Fruit fly (Drosophila melanogaster) whole organism, embryonic: ENCODE data around the gene sea.

ENCODE experiments used
- Ada2b ChIP-seq: fragments of 200-800 bp; sonication (Bioruptor generic); IDR thresholded peaks from 2 replicates; pipeline ENCODE4 v1.3.6; 2022; ENCODE audit warnings: missing biosample characterization, missing genetic modification characterization
- Bgb ChIP-seq: fragments of 200-800 bp; sonication (Bioruptor generic); IDR thresholded peaks from 2 replicates; pipeline ENCODE4 v1.3.6; 2022; ENCODE audit warnings: missing biosample characterization, missing genetic modification characterization; ENCODE audit not compliant: partially characterized antibody
- CG10565 ChIP-seq: fragments of 200-800 bp; sonication (Bioruptor generic); optimal IDR thresholded peaks from 3 replicates; lab custom pipeline; 2016; ENCODE audit warnings: missing biosample characterization, mild to moderate bottlenecking, missing genetic modification characterization
- CG10959 ChIP-seq: fragments of 200-800 bp; sonication (Bioruptor generic); IDR thresholded peaks from 2 replicates; pipeline ENCODE4 v1.3.6; 2022; ENCODE audit warnings: missing biosample characterization, missing genetic modification characterization
- CG11085 ChIP-seq: fragments of 200-800 bp; sonication (Bioruptor generic); IDR thresholded peaks from 2 replicates; pipeline ENCODE4 v1.3.6; 2022; ENCODE audit warnings: missing biosample characterization, missing genetic modification characterization
- CG11504 ChIP-seq: fragments of 200-800 bp; sonication (Bioruptor generic); optimal IDR thresholded peaks from 3 replicates; lab custom pipeline; 2019; ENCODE audit warnings: missing biosample characterization, mild to moderate bottlenecking, missing genetic modification characterization, moderate library complexity
- CG12219 ChIP-seq: fragments of 200-800 bp; sonication (Bioruptor generic); optimal IDR thresholded peaks from 3 replicates; lab custom pipeline; 2018; ENCODE audit warnings: missing biosample characterization, mild to moderate bottlenecking, missing genetic modification characterization
- CG13287 ChIP-seq: fragments of 200-800 bp; sonication (Bioruptor generic); IDR thresholded peaks from 2 replicates; pipeline ENCODE4 v1.3.6; 2022; ENCODE audit warnings: missing biosample characterization, missing genetic modification characterization; ENCODE audit not compliant: partially characterized antibody
- CG13296 ChIP-seq: fragments of 200-800 bp; sonication (Bioruptor generic); optimal IDR thresholded peaks from 3 replicates; lab custom pipeline; 2018; ENCODE audit warnings: missing biosample characterization, mild to moderate bottlenecking, missing genetic modification characterization
- CG13775 ChIP-seq: fragments of 200-800 bp; sonication (Bioruptor generic); optimal IDR thresholded peaks from 3 replicates; lab custom pipeline; 2017; ENCODE audit warnings: missing biosample characterization, mild to moderate bottlenecking, missing genetic modification characterization
- CG14667 ChIP-seq: fragments of 200-800 bp; sonication (Bioruptor generic); IDR thresholded peaks from 2 replicates; pipeline ENCODE4 v1.3.6; 2022; ENCODE audit warnings: missing biosample characterization, missing genetic modification characterization
- CG14965 ChIP-seq: fragments of 200-800 bp; sonication (Bioruptor generic); optimal IDR thresholded peaks from 2 replicates; lab custom pipeline; 2016; ENCODE audit warnings: missing biosample characterization, missing genetic modification characterization, borderline replicate concordance
- CG15269 ChIP-seq: fragments of 200-800 bp; sonication (Bioruptor generic); optimal IDR thresholded peaks from 2 replicates; lab custom pipeline; 2018; ENCODE audit warnings: missing biosample characterization, mild to moderate bottlenecking, missing genetic modification characterization, moderate library complexity
- CG15696 ChIP-seq: fragments of 200-800 bp; sonication (Bioruptor generic); optimal IDR thresholded peaks from 2 replicates; lab custom pipeline; 2019; ENCODE audit warnings: missing biosample characterization, mild to moderate bottlenecking, missing genetic modification characterization, moderate library complexity
- CG17568 ChIP-seq: fragments of 200-800 bp; sonication (Bioruptor generic); optimal IDR thresholded peaks from 2 replicates; lab custom pipeline; 2018; ENCODE audit warnings: missing biosample characterization, mild to moderate bottlenecking, missing genetic modification characterization, moderate library complexity
- CG17802 ChIP-seq: fragments of 200-800 bp; sonication (Bioruptor generic); optimal IDR thresholded peaks from 2 replicates; lab custom pipeline; 2018; ENCODE audit warnings: missing biosample characterization, mild to moderate bottlenecking, missing genetic modification characterization, moderate library complexity
- CG18476 ChIP-seq: fragments of 200-800 bp; sonication (Bioruptor generic); optimal IDR thresholded peaks from 2 replicates; lab custom pipeline; 2016; ENCODE audit warnings: missing biosample characterization, mild to moderate bottlenecking, missing genetic modification characterization
- CG33213 ChIP-seq: fragments of 200-800 bp; sonication (Bioruptor generic); optimal IDR thresholded peaks from 3 replicates; lab custom pipeline; 2016; ENCODE audit warnings: missing biosample characterization, missing genetic modification characterization
- CG4328 ChIP-seq: fragments of 200-800 bp; sonication (Bioruptor generic); optimal IDR thresholded peaks from 3 replicates; lab custom pipeline; 2017; ENCODE audit warnings: missing biosample characterization, missing genetic modification reagents, missing genetic modification characterization
- CG5953 ChIP-seq: fragments of 200-800 bp; sonication (Bioruptor generic); IDR thresholded peaks from 2 replicates; pipeline ENCODE4 v1.3.6; 2022; ENCODE audit warnings: missing biosample characterization, missing genetic modification characterization
- CG6175 ChIP-seq: fragments of 200-800 bp; sonication (Bioruptor generic); IDR thresholded peaks from 3 replicates; pipeline ENCODE4 v1.3.6; 2022; ENCODE audit warnings: missing biosample characterization, missing genetic modification characterization
- CG6813 ChIP-seq: fragments of 200-800 bp; sonication (Bioruptor generic); optimal IDR thresholded peaks from 2 replicates; lab custom pipeline; 2017; ENCODE audit warnings: missing biosample characterization, missing genetic modification characterization, mild to moderate bottlenecking, moderate library complexity, missing genetic modification reagents
- CG7372 ChIP-seq: fragments of 200-800 bp; sonication (Bioruptor generic); IDR thresholded peaks from 2 replicates; pipeline ENCODE4 v1.3.6; 2022; ENCODE audit warnings: missing biosample characterization, missing genetic modification characterization
- CG7839 ChIP-seq: fragments of 200-800 bp; sonication (Bioruptor generic); optimal IDR thresholded peaks from 3 replicates; lab custom pipeline; 2018; ENCODE audit warnings: missing biosample characterization, mild to moderate bottlenecking, missing genetic modification characterization, moderate library complexity
- CG8290 ChIP-seq, 3 experiments: fragments of 200-800 bp; sonication (Bioruptor generic); optimal IDR thresholded peaks; 2 replicates each; lab custom pipeline; 2016 to 2019; ENCODE audit warnings: missing biosample characterization in 3 of 3, missing genetic modification characterization in 3 of 3, mild to moderate bottlenecking in 2 of 3, moderate library complexity in 1 of 3
- CG8944 ChIP-seq: fragments of 200-800 bp; sonication (Bioruptor generic); optimal IDR thresholded peaks from 3 replicates; lab custom pipeline; 2016; ENCODE audit warnings: missing biosample characterization, missing genetic modification characterization
- CG9215 ChIP-seq: fragments of 200-800 bp; sonication (Bioruptor generic); IDR thresholded peaks from 2 replicates; pipeline ENCODE4 v1.3.6; 2022; ENCODE audit warnings: missing biosample characterization, missing genetic modification characterization
- CG9797 ChIP-seq: fragments of 200-800 bp; sonication (Bioruptor generic); optimal IDR thresholded peaks from 3 replicates; lab custom pipeline; 2018; ENCODE audit warnings: missing biosample characterization, mild to moderate bottlenecking, missing genetic modification characterization
- Fer3 ChIP-seq: fragments of 200-800 bp; sonication (Bioruptor generic); optimal IDR thresholded peaks from 2 replicates; lab custom pipeline; 2018; ENCODE audit warnings: missing biosample characterization, mild to moderate bottlenecking, missing genetic modification characterization, moderate library complexity
- Hmx ChIP-seq: fragments of 200-800 bp; sonication (Bioruptor generic); optimal IDR thresholded peaks from 2 replicates; lab custom pipeline; 2016; ENCODE audit warnings: missing biosample characterization, missing genetic modification characterization
- Hr78 ChIP-seq, 2 experiments: fragments of 200-800 bp in 1 of 2; fragments of >200 bp in 1 of 2; sonication (Bioruptor generic) in 1 of 2; optimal IDR thresholded peaks; 2 replicates each; lab custom pipeline; 2017 to 2019; ENCODE audit warnings: missing biosample characterization in 2 of 2, missing genetic modification characterization in 2 of 2, mild to moderate bottlenecking in 1 of 2, moderate library complexity in 1 of 2
- Kr ChIP-seq: fragments of 200-800 bp; sonication (Bioruptor generic); optimal IDR thresholded peaks from 2 replicates; lab custom pipeline; 2017; ENCODE audit warnings: missing biosample characterization, mild to moderate bottlenecking, missing genetic modification characterization
- Nf-YB ChIP-seq: fragments of 200-800 bp; sonication (Bioruptor generic); optimal IDR thresholded peaks from 3 replicates; lab custom pipeline; 2019; ENCODE audit warnings: missing biosample characterization, mild to moderate bottlenecking, missing genetic modification characterization, moderate library complexity
- Pdp1 ChIP-seq, 2 experiments: fragments of 200-800 bp; sonication (Bioruptor generic); optimal IDR thresholded peaks; 3 replicates each; lab custom pipeline; 2016; ENCODE audit warnings: missing biosample characterization in 2 of 2, missing genetic modification characterization in 2 of 2, mild to moderate bottlenecking in 1 of 2, moderate library complexity in 1 of 2
- Ssrp ChIP-seq: fragments of 200-800 bp; sonication (Bioruptor generic); optimal IDR thresholded peaks from 2 replicates; lab custom pipeline; 2018; ENCODE audit warnings: missing biosample characterization, mild to moderate bottlenecking, missing genetic modification characterization, moderate library complexity
- amos ChIP-seq: fragments of 200-800 bp; sonication (Bioruptor generic); IDR thresholded peaks from 2 replicates; pipeline ENCODE4 v1.3.6; 2022; ENCODE audit warnings: missing biosample characterization, missing genetic modification characterization; ENCODE audit not compliant: partially characterized antibody
- btn ChIP-seq: fragments of 200-800 bp; sonication (Bioruptor generic); optimal IDR thresholded peaks from 2 replicates; lab custom pipeline; 2016; ENCODE audit warnings: missing biosample characterization, missing genetic modification characterization
- cad ChIP-seq: fragments of >200 bp; optimal IDR thresholded peaks from 2 replicates; lab custom pipeline; 2017; ENCODE audit warnings: missing biosample characterization, missing genetic modification characterization
- croc ChIP-seq: fragments of 200-800 bp; sonication (Bioruptor generic); conservative IDR thresholded peaks from 3 replicates; pipeline ENCODE4 v1.3.6; 2022; ENCODE audit warnings: missing biosample characterization, missing genetic modification characterization
- gce ChIP-seq: fragments of 200-800 bp; sonication (Bioruptor generic); IDR thresholded peaks from 3 replicates; pipeline ENCODE4 v1.3.6; 2022; ENCODE audit warnings: missing biosample characterization, missing genetic modification characterization
- gem ChIP-seq: fragments of 200-800 bp; sonication (Bioruptor generic); optimal IDR thresholded peaks from 2 replicates; lab custom pipeline; 2019; ENCODE audit warnings: missing biosample characterization, mild to moderate bottlenecking, missing genetic modification characterization, moderate library complexity
- mirr ChIP-seq: fragments of 200-800 bp; sonication (Bioruptor generic); optimal IDR thresholded peaks from 3 replicates; lab custom pipeline; 2018; ENCODE audit warnings: missing biosample characterization, mild to moderate bottlenecking, missing genetic modification characterization
- mld ChIP-seq: fragments of 200-800 bp; sonication (Bioruptor generic); IDR thresholded peaks from 3 replicates; pipeline ENCODE4 v1.3.6; 2022; ENCODE audit warnings: missing biosample characterization, missing genetic modification characterization; ENCODE audit not compliant: partially characterized antibody
- nerfin-2 ChIP-seq: fragments of 200-800 bp; sonication (Bioruptor generic); IDR thresholded peaks from 2 replicates; pipeline ENCODE4 v1.3.6; 2022; ENCODE audit warnings: missing biosample characterization, missing genetic modification characterization; ENCODE audit not compliant: partially characterized antibody
- row ChIP-seq: fragments of 200-800 bp; sonication (Bioruptor generic); IDR thresholded peaks from 3 replicates; pipeline ENCODE4 v1.3.6; 2022; ENCODE audit warnings: missing biosample characterization, missing genetic modification characterization
- sim ChIP-seq: fragments of 200-800 bp; sonication (Bioruptor generic); IDR thresholded peaks from 2 replicates; pipeline ENCODE4 v1.3.6; 2022; ENCODE audit warnings: missing biosample characterization, missing genetic modification characterization
- tin ChIP-seq: fragments of 200-800 bp; sonication (Bioruptor generic); optimal IDR thresholded peaks from 3 replicates; lab custom pipeline; 2016; ENCODE audit warnings: missing biosample characterization, missing genetic modification characterization

The sea gene

DNA sequence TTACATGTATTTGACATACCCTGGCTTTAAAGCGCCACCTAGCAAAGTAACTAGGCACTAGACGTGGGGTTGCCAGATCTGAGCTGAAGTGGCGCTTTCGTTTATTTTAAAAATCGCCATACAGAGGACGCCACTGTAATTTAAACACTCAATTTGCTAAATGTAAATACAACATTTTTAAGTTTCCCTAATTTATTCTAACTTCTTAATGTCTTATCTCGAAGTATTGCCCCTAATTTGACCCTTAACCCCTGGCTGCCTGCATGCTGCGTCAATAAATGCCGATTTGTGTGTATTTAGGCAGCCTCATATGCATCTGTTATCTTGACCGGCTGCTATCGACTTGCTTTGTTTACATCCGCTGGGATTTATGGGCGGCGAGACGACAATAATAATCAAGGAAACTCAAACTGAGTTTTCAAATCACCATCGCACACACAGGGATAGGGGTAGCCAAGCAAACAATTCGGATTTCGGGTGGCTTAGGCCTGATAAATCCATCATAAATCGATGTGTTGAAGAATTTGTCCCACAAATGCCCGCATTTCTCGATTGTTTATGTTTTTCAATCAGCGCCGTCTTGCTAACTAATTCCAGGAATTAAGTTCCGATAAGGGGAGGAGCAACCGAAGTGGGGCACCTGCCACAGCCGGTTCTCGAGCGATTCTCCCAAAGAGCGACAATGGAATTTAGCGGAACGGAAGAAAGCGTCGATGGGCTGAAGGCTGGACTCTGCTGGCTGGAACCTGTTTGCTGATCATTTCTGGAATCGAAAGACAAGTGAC is 46.6 kb upstream of the sea start (continued):
- TF ChIP-seq amos (GFP tag; lab: Robert Waterston, UW): peak; percentile 73
- TF ChIP-seq CG14667 (GFP tag; lab: Robert Waterston, UW): peak; percentile 73
- peak; percentile 40; the same call in 1 of the 2 replicates for TF ChIP-seq CG10959 (GFP tag; lab: Robert Waterston, UW)
- TF ChIP-seq CG11085 (GFP tag; lab: Robert Waterston, UW): peak; percentile 56
- TF ChIP-seq CG33213 (GFP tag; lab: Kevin White, UChicago): peak; percentile 84
- peak; percentile 54 for TF ChIP-seq CG9215 (GFP tag; lab: Robert Waterston, UW)
- TF ChIP-seq nerfin-2: no peak
- TF ChIP-seq CG8290 (GFP tag; optimal IDR thresholded peaks at IDR 0.05; lab: Kevin White, UChicago): peak; percentile 87
- TF ChIP-seq CG8290 (tag; optimal IDR thresholded peaks at IDR 0.05; lab: Kevin White, UChicago): peak in 1 of 2 experiments; percentile 68
- TF ChIP-seq mld (GFP tag; lab: Robert Waterston, UW): no peak
- TF ChIP-seq Pdp1 (GFP tag; optimal IDR thresholded peaks at IDR 0.05; lab: Kevin White, UChicago): peak; percentile 6 to 70
- peak; percentile 35 for TF ChIP-seq Fer3
- TF ChIP-seq CG15269 (tag; lab: Kevin White, UChicago): peak; percentile 34
- TF ChIP-seq mirr (GFP tag; lab: Kevin White, UChicago): no peak
- TF ChIP-seq CG8944 (GFP tag; lab: Kevin White, UChicago): peak; percentile 72
- no peak for TF ChIP-seq cad
- peak; percentile 34 for TF ChIP-seq CG6813 (GFP tag; lab: Kevin White, UChicago)
- peak; percentile 45 for TF ChIP-seq CG14965 (GFP tag; lab: Kevin White, UChicago)
- no peak for TF ChIP-seq CG9797 (GFP tag; lab: Kevin White, UChicago)
- TF ChIP-seq btn (GFP tag; lab: Kevin White, UChicago): peak; percentile 44
- TF ChIP-seq CG12219 (GFP tag; lab: Kevin White, UChicago): no peak
- TF ChIP-seq CG10565 (GFP tag; lab: Kevin White, UChicago): no peak
- TF ChIP-seq Hr78 (GFP tag; optimal IDR thresholded peaks at IDR 0.05; lab: Kevin White, UChicago): peak in 1 of 2 experiments; percentile 98
- peak; percentile 9 for TF ChIP-seq CG13775 (GFP tag; lab: Kevin White, UChicago)
- TF ChIP-seq CG6175 (GFP tag; lab: Robert Waterston, UW): peak; percentile 21; the same call in 1 of the 3 replicates
- peak; percentile 0 for TF ChIP-seq CG18476 (GFP tag; lab: Kevin White, UChicago)
- TF ChIP-seq row (GFP tag; lab: Robert Waterston, UW): peak; percentile 42; the same call in 2 of the 3 replicates
- peak; percentile 84 for TF ChIP-seq Bgb (GFP tag; lab: Robert Waterston, UW)
- no peak for TF ChIP-seq Hmx (GFP tag; lab: Kevin White, UChicago)
- TF ChIP-seq CG11504: peak; percentile 70
- peak; percentile 1 for TF ChIP-seq CG17802 (tag; lab: Kevin White, UChicago)
- TF ChIP-seq CG13287: peak; percentile 18; the same call in 1 of the 2 replicates
- no peak for TF ChIP-seq gce
- TF ChIP-seq gem: peak; percentile 56
- TF ChIP-seq CG7839 (tag; lab: Kevin White, UChicago): peak; percentile 71
- TF ChIP-seq Ssrp (tag; lab: Kevin White, UChicago): peak; percentile 45
- peak; percentile 40; the same call in 1 of the 2 replicates for TF ChIP-seq Ada2b
- no peak for TF ChIP-seq CG4328 (GFP tag; lab: Kevin White, UChicago)
- peak; percentile 78 for TF ChIP-seq CG15696 (tag; lab: Kevin White, UChicago)
- no peak for TF ChIP-seq CG13296
- no peak for TF ChIP-seq sim (GFP tag; lab: Robert Waterston, UW)
- peak; percentile 55; the same call in 1 of the 2 replicates for TF ChIP-seq CG7372 (GFP tag; lab: Robert Waterston, UW)
- TF ChIP-seq CG17568: no peak
- peak; percentile 78 for TF ChIP-seq Kr
- no peak for TF ChIP-seq CG5953 (GFP tag; lab: Robert Waterston, UW)
- TF ChIP-seq Nf-YB (GFP tag; lab: Kevin White, UChicago): no peak
- TF ChIP-seq croc (GFP tag; lab: Robert Waterston, UW): peak; percentile 21; the same call in 1 of the 3 replicates
- TF ChIP-seq tin (GFP tag; lab: Kevin White, UChicago): peak; percentile 66
